Worm (Caenorhabditis elegans): ENCODE measurements around the gene amt-2.

DNA sequence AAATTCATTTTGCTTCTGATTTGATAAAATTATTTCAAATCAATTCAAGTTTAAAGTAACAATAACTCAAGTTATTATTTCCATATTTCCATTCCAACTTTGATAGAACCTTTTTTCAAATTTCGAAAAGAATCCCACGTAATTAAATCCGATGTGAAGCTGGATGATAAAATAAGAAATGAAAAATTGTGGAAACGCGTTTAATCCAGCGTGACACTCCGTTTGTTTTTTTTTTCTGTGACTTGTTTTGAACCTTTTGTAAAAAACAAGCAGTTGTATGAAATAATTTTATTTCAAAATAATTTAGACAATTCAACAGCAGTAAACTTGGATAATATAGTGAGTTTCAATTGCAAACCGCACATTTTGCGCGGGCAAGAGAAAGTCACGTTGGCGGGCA is 10.4 kb downstream of the amt-2 start, which contains the start of gene F49E11.7:
- TF ChIP-seq lin-39 (tag; optimal IDR thresholded peaks at IDR 0.05), result no peak
- no peak for TF ChIP-seq dmd-6 (GFP tag; IDR thresholded peaks at IDR 0.05)
- no peak for TF ChIP-seq nhr-25 (tag; optimal IDR thresholded peaks at IDR 0.05; ENCODE audit: borderline replicate concordance, insufficient read depth)
- TF ChIP-seq lsy-2 (tag; optimal IDR thresholded peaks at IDR 0.05), result no peak
- no peak for TF ChIP-seq daf-19 (GFP tag; conservative IDR thresholded peaks at IDR 0.05)
- no peak for TF ChIP-seq ceh-28 (tag; optimal IDR thresholded peaks at IDR 0.05)
- TF ChIP-seq ZK546.5 (tag; optimal IDR thresholded peaks at IDR 0.05), result no peak
- TF ChIP-seq dve-1 (tag; optimal IDR thresholded peaks at IDR 0.05; ENCODE audit: insufficient read depth), result no peak
- TF ChIP-seq vab-7 (GFP tag; IDR thresholded peaks at IDR 0.05), result no peak
- no peak for TF ChIP-seq F26F4.8 (GFP tag; conservative IDR thresholded peaks at IDR 0.05)
- no peak for TF ChIP-seq ztf-11 (tag; optimal IDR thresholded peaks at IDR 0.05)
- no peak for TF ChIP-seq lin-13 (GFP tag; optimal IDR thresholded peaks at IDR 0.05)
- no peak for TF ChIP-seq zfp-2 (tag; optimal IDR thresholded peaks at IDR 0.05)
- no peak for TF ChIP-seq lin-15B (tag; optimal IDR thresholded peaks at IDR 0.05)

Data from whole organism, L4 larva.